Fruit fly (Drosophila melanogaster): Measurements from ENCODE around the gene CG14309.

CG14309 gene

dm6 chr3R:18393436-18393835, 8.6 kb upstream of the CG14309 start (continued):
- TF ChIP-seq CG6808 (GFP tag; optimal IDR thresholded peaks at IDR 0.05) (no peak), CG8632 (GFP tag; optimal IDR thresholded peaks at IDR 0.05) (peak; percentile 75), CG8319 (GFP tag; optimal IDR thresholded peaks at IDR 0.05) (peak; percentile 15), Smox (GFP tag; optimal IDR thresholded peaks at IDR 0.05) (peak; percentile 69), CG16779 (tag; optimal IDR thresholded peaks at IDR 0.05) (no peak), dsx (GFP tag; optimal IDR thresholded peaks at IDR 0.05; ENCODE audit: poor library complexity, severe bottlenecking) (peak; percentile 82), Hr39 (GFP tag; optimal IDR thresholded peaks at IDR 0.05) (peak; percentile 58), CG10669 (GFP tag; optimal IDR thresholded peaks at IDR 0.05) (no peak), fd85E (GFP tag; optimal IDR thresholded peaks at IDR 0.05) (no peak), CG6792 (GFP tag; optimal IDR thresholded peaks at IDR 0.05) (peak; percentile 72), CG31627 (GFP tag; optimal IDR thresholded peaks at IDR 0.05) (peak; percentile 64), CG34406 (GFP tag; optimal IDR thresholded peaks at IDR 0.05) (peak; percentile 81), CG32006 (GFP tag; optimal IDR thresholded peaks at IDR 0.05) (no peak), CG6854 (GFP tag; optimal IDR thresholded peaks at IDR 0.05) (no peak), net (GFP tag; optimal IDR thresholded peaks at IDR 0.05) (peak; percentile 73), salr (GFP tag; optimal IDR thresholded peaks at IDR 0.05) (peak in 1 of 2 experiments; percentile 78), fkh (GFP tag; optimal IDR thresholded peaks at IDR 0.05) (no peak), Ets96B (tag; optimal IDR thresholded peaks at IDR 0.05) (no peak), Eip93F (GFP tag; optimal IDR thresholded peaks at IDR 0.05) (no peak), CG11294 (GFP tag; IDR thresholded peaks at IDR 0.05) (0 out of 2 replicates have a peak, but pooled peaks have one; percentile 24), acj6 (GFP tag; optimal IDR thresholded peaks at IDR 0.05) (peak; percentile 83), spab (GFP tag; optimal IDR thresholded peaks at IDR 0.05) (peak; percentile 41), CG8119 (GFP tag; IDR thresholded peaks at IDR 0.05) (peak; percentile 87), CG3919 (GFP tag; optimal IDR thresholded peaks at IDR 0.05) (no peak)

dm6 chr3R:18389790-18390189, 4.9 kb upstream of the CG14309 start, which contains the start of gene Vha100-4:
Vha100-4 (minus strand) TSS chr3R:18389805.
- no peak for TF ChIP-seq Sox15 (GFP tag; optimal IDR thresholded peaks at IDR 0.05)
- no peak for TF ChIP-seq CG6163 (GFP tag; IDR thresholded peaks at IDR 0.05)
- no peak for TF ChIP-seq fd85E (GFP tag; optimal IDR thresholded peaks at IDR 0.05)
- TF ChIP-seq CG9139 (GFP tag; optimal IDR thresholded peaks at IDR 0.05) = no peak
- TF ChIP-seq Gug (GFP tag; IDR thresholded peaks at IDR 0.05) = no peak
- no peak for TF ChIP-seq CG11902 (GFP tag; optimal IDR thresholded peaks at IDR 0.05)
- TF ChIP-seq lz (GFP tag; optimal IDR thresholded peaks at IDR 0.05) = no peak
- TF ChIP-seq CG8319 (GFP tag; optimal IDR thresholded peaks at IDR 0.05) = no peak
- TF ChIP-seq Ets96B (tag; optimal IDR thresholded peaks at IDR 0.05) = no peak
- no peak for TF ChIP-seq CG8119 (GFP tag; IDR thresholded peaks at IDR 0.05)
- no peak for TF ChIP-seq Ets21C (GFP tag; optimal IDR thresholded peaks at IDR 0.05)
- TF ChIP-seq CG34406 (GFP tag; optimal IDR thresholded peaks at IDR 0.05) = no peak
- no peak for TF ChIP-seq Sox102F (GFP tag; optimal IDR thresholded peaks at IDR 0.05)
- no peak for TF ChIP-seq eg (GFP tag; IDR thresholded peaks at IDR 0.05)

dm6 chr3R:18385593-18385992, 721 bp upstream of the CG14309 start, which contains the start of gene cona:
cona (plus strand) TSS chr3R:18385828.
- TF ChIP-seq spab (GFP tag; optimal IDR thresholded peaks at IDR 0.05) (no peak), CG8319 (GFP tag; optimal IDR thresholded peaks at IDR 0.05) (no peak), Ets21C (GFP tag; optimal IDR thresholded peaks at IDR 0.05) (no peak), salr (GFP tag; optimal IDR thresholded peaks at IDR 0.05) (no peak), fd85E (GFP tag; optimal IDR thresholded peaks at IDR 0.05) (no peak), acj6 (GFP tag; optimal IDR thresholded peaks at IDR 0.05) (no peak), dsx (GFP tag; optimal IDR thresholded peaks at IDR 0.05; ENCODE audit: poor library complexity, severe bottlenecking) (no peak), CG6276 (GFP tag; optimal IDR thresholded peaks at IDR 0.05) (no peak), Gug (GFP tag; IDR thresholded peaks at IDR 0.05) (no peak), Blimp-1 (GFP tag; optimal IDR thresholded peaks at IDR 0.05) (no peak), Eip93F (GFP tag; optimal IDR thresholded peaks at IDR 0.05) (no peak)

Measured in whole organism, prepupa.